Fruit fly (Drosophila melanogaster) whole organism, embryonic: Measurements from ENCODE around the gene CG31650.

Source experiments
- ATbp ChIP-seq: fragments of 200-800 bp; sonication (Bioruptor generic); optimal IDR thresholded peaks from 2 replicates; lab custom pipeline; 2017; ENCODE audit warnings: missing biosample characterization, mild to moderate bottlenecking, missing genetic modification characterization, missing genetic modification reagents
- BEAF-32 ChIP-seq: fragments of 200-800 bp; sonication (Bioruptor generic); optimal IDR thresholded peaks from 3 replicates; lab custom pipeline; 2017; ENCODE audit warnings: missing biosample characterization, missing genetic modification characterization, mild to moderate bottlenecking, moderate library complexity, missing genetic modification reagents
- Bgb ChIP-seq: fragments of 200-800 bp; sonication (Bioruptor generic); IDR thresholded peaks from 2 replicates; pipeline ENCODE4 v1.3.6; 2022; ENCODE audit warnings: missing biosample characterization, missing genetic modification characterization; ENCODE audit not compliant: partially characterized antibody
- CG10147 ChIP-seq: fragments of 200-800 bp; sonication (Bioruptor generic); optimal IDR thresholded peaks from 2 replicates; lab custom pipeline; 2019; ENCODE audit warnings: missing biosample characterization, mild to moderate bottlenecking, missing genetic modification characterization, moderate library complexity
- CG10321 ChIP-seq: fragments of 200-800 bp; sonication (Bioruptor generic); IDR thresholded peaks from 2 replicates; pipeline ENCODE4 v1.3.6; 2022; ENCODE audit warnings: missing biosample characterization, missing genetic modification characterization
- CG11085 ChIP-seq: fragments of 200-800 bp; sonication (Bioruptor generic); IDR thresholded peaks from 2 replicates; pipeline ENCODE4 v1.3.6; 2022; ENCODE audit warnings: missing biosample characterization, missing genetic modification characterization
- CG11093 ChIP-seq: fragments of 200-800 bp; sonication (Bioruptor generic); IDR thresholded peaks from 3 replicates; pipeline ENCODE4 v1.3.6; 2022; ENCODE audit warnings: missing biosample characterization, missing genetic modification characterization
- CG12071 ChIP-seq: fragments of 200-800 bp; sonication (Bioruptor generic); optimal IDR thresholded peaks from 3 replicates; lab custom pipeline; 2018; ENCODE audit warnings: missing biosample characterization, mild to moderate bottlenecking, missing genetic modification characterization
- CG12299 ChIP-seq: fragments of 200-800 bp; sonication (Bioruptor generic); optimal IDR thresholded peaks from 2 replicates; lab custom pipeline; 2018; ENCODE audit warnings: missing biosample characterization, mild to moderate bottlenecking, missing genetic modification characterization
- CG13123 ChIP-seq: fragments of 200-800 bp; sonication (Bioruptor generic); optimal IDR thresholded peaks from 2 replicates; lab custom pipeline; 2016; ENCODE audit warnings: missing biosample characterization, missing genetic modification characterization
- CG13287 ChIP-seq: fragments of 200-800 bp; sonication (Bioruptor generic); IDR thresholded peaks from 2 replicates; pipeline ENCODE4 v1.3.6; 2022; ENCODE audit warnings: missing biosample characterization, missing genetic modification characterization; ENCODE audit not compliant: partially characterized antibody
- CG14667 ChIP-seq: fragments of 200-800 bp; sonication (Bioruptor generic); IDR thresholded peaks from 2 replicates; pipeline ENCODE4 v1.3.6; 2022; ENCODE audit warnings: missing biosample characterization, missing genetic modification characterization
- CG15479 ChIP-seq: fragments of 200-800 bp; sonication (Bioruptor generic); optimal IDR thresholded peaks from 3 replicates; lab custom pipeline; 2019; ENCODE audit warnings: missing biosample characterization, mild to moderate bottlenecking, missing genetic modification characterization, moderate library complexity
- CG17361 ChIP-seq: fragments of 200-800 bp; sonication (Bioruptor generic); IDR thresholded peaks from 3 replicates; pipeline ENCODE4 v1.3.6; 2022; ENCODE audit warnings: missing biosample characterization, missing genetic modification characterization
- CG30403 ChIP-seq: fragments of 200-800 bp; sonication (Bioruptor generic); optimal IDR thresholded peaks from 3 replicates; lab custom pipeline; 2016; ENCODE audit warnings: missing biosample characterization, missing genetic modification characterization
- CG31365 ChIP-seq: fragments of 200-800 bp; sonication (Bioruptor generic); optimal IDR thresholded peaks from 2 replicates; lab custom pipeline; 2018; ENCODE audit warnings: missing biosample characterization, mild to moderate bottlenecking, missing genetic modification characterization
- CG32772 ChIP-seq: fragments of 200-800 bp; sonication (Bioruptor generic); IDR thresholded peaks from 2 replicates; pipeline ENCODE4 v1.3.6; 2022; ENCODE audit warnings: missing biosample characterization, missing genetic modification characterization
- CG34422 ChIP-seq: fragments of 200-800 bp; sonication (Bioruptor generic); IDR thresholded peaks from 3 replicates; pipeline ENCODE4 v1.3.6; 2022; ENCODE audit warnings: missing biosample characterization, missing genetic modification characterization
- CG4707 ChIP-seq: fragments of 200-800 bp; sonication (Bioruptor generic); optimal IDR thresholded peaks from 2 replicates; lab custom pipeline; 2018; ENCODE audit warnings: missing biosample characterization, mild to moderate bottlenecking, missing genetic modification characterization, moderate library complexity
- CG9727 ChIP-seq: fragments of 200-800 bp; sonication (Bioruptor generic); optimal IDR thresholded peaks from 3 replicates; lab custom pipeline; 2017; ENCODE audit warnings: missing biosample characterization, mild to moderate bottlenecking, missing genetic modification characterization
- CG9932 ChIP-seq: fragments of 200-800 bp; sonication (Bioruptor generic); IDR thresholded peaks from 2 replicates; pipeline ENCODE4 v1.3.6; 2022; ENCODE audit warnings: missing biosample characterization, missing genetic modification characterization
- Chrac-16 ChIP-seq: fragments of 200-800 bp; sonication (Bioruptor generic); optimal IDR thresholded peaks from 3 replicates; lab custom pipeline; 2016; ENCODE audit warnings: missing biosample characterization, missing genetic modification characterization
- Dek ChIP-seq: fragments of 200-800 bp; sonication (Bioruptor generic); optimal IDR thresholded peaks from 3 replicates; lab custom pipeline; 2019; ENCODE audit warnings: missing biosample characterization, mild to moderate bottlenecking, missing genetic modification characterization, moderate library complexity
- Dp ChIP-seq: fragments of 200-800 bp; sonication (Bioruptor generic); optimal IDR thresholded peaks from 2 replicates; lab custom pipeline; 2018; ENCODE audit warnings: missing biosample characterization, mild to moderate bottlenecking, missing genetic modification characterization, moderate library complexity
- Ets97D ChIP-seq: fragments of 200-800 bp; sonication (Bioruptor generic); optimal IDR thresholded peaks from 3 replicates; lab custom pipeline; 2016; ENCODE audit warnings: missing biosample characterization, missing genetic modification characterization
- Hmr ChIP-seq: fragments of 200-800 bp; sonication (Bioruptor generic); optimal IDR thresholded peaks from 3 replicates; lab custom pipeline; 2017; ENCODE audit warnings: mild to moderate bottlenecking, missing biosample characterization, missing genetic modification reagents, missing genetic modification characterization
- Hsf ChIP-seq: fragments of 200-800 bp; sonication (Bioruptor generic); optimal IDR thresholded peaks from 3 replicates; lab custom pipeline; 2016; ENCODE audit warnings: missing biosample characterization, missing genetic modification characterization
- PHDP ChIP-seq: fragments of 200-800 bp; sonication (Bioruptor generic); optimal IDR thresholded peaks from 3 replicates; lab custom pipeline; 2018; ENCODE audit warnings: missing biosample characterization, mild to moderate bottlenecking, missing genetic modification characterization, moderate library complexity
- Ravus ChIP-seq: fragments of 200-800 bp; sonication (Bioruptor generic); IDR thresholded peaks from 2 replicates; pipeline ENCODE4 v1.3.6; 2022; ENCODE audit warnings: missing biosample characterization, missing genetic modification characterization
- Sry-δ ChIP-seq: fragments of 200-800 bp; sonication (Bioruptor generic); optimal IDR thresholded peaks from 2 replicates; lab custom pipeline; 2016; ENCODE audit warnings: missing biosample characterization, missing genetic modification characterization
- TFAM ChIP-seq: fragments of 200-800 bp; sonication (Bioruptor generic); optimal IDR thresholded peaks from 2 replicates; lab custom pipeline; 2017; ENCODE audit warnings: missing biosample characterization, missing genetic modification characterization, inconsistent platforms
- Usf ChIP-seq: fragments of 200-800 bp; sonication (Bioruptor generic); optimal IDR thresholded peaks from 2 replicates; lab custom pipeline; 2017; ENCODE audit warnings: missing genotype, missing biosample characterization, missing genetic modification characterization
- Vsx1 ChIP-seq: fragments of 200-800 bp; sonication (Bioruptor generic); optimal IDR thresholded peaks from 2 replicates; lab custom pipeline; 2017; ENCODE audit warnings: missing biosample characterization, mild to moderate bottlenecking, missing genetic modification characterization, missing genetic modification reagents
- Xbp1 ChIP-seq: fragments of 200-800 bp; sonication (Bioruptor generic); optimal IDR thresholded peaks from 3 replicates; lab custom pipeline; 2016; ENCODE audit warnings: missing biosample characterization, mild to moderate bottlenecking, missing genetic modification characterization
- br ChIP-seq: fragments of >200 bp; optimal IDR thresholded peaks from 2 replicates; lab custom pipeline; 2017
- da ChIP-seq: fragments of 200-800 bp; sonication (Bioruptor generic); optimal IDR thresholded peaks from 2 replicates; lab custom pipeline; 2016; ENCODE audit warnings: missing biosample characterization, missing genetic modification characterization
- dati ChIP-seq: fragments of 200-800 bp; sonication (Bioruptor generic); IDR thresholded peaks from 2 replicates; pipeline ENCODE4 v1.3.6; 2022; ENCODE audit warnings: missing biosample characterization, missing genetic modification characterization
- esg ChIP-seq: fragments of 200-800 bp; sonication (Bioruptor generic); conservative IDR thresholded peaks from 2 replicates; pipeline ENCODE4 v1.3.6; 2022; ENCODE audit warnings: missing biosample characterization, missing genetic modification characterization
- ham ChIP-seq: fragments of 200-800 bp; sonication (Bioruptor generic); IDR thresholded peaks from 2 replicates; pipeline ENCODE4 v1.3.6; 2022; ENCODE audit warnings: missing biosample characterization, missing genetic modification characterization
- ken ChIP-seq: fragments of 200-800 bp; sonication (Bioruptor generic); IDR thresholded peaks from 3 replicates; pipeline ENCODE4 v1.3.6; 2022; ENCODE audit warnings: missing biosample characterization, missing genetic modification characterization
- luna ChIP-seq: fragments of 200-800 bp; sonication (Bioruptor generic); optimal IDR thresholded peaks from 2 replicates; lab custom pipeline; 2016; ENCODE audit warnings: missing biosample characterization, missing genetic modification characterization
- nerfin-1 ChIP-seq: fragments of 200-800 bp; sonication (Bioruptor generic); optimal IDR thresholded peaks from 3 replicates; lab custom pipeline; 2019; ENCODE audit warnings: missing biosample characterization, mild to moderate bottlenecking, missing genetic modification characterization, moderate library complexity
- nom ChIP-seq: fragments of 200-800 bp; sonication (Bioruptor generic); optimal IDR thresholded peaks from 2 replicates; lab custom pipeline; 2017; ENCODE audit warnings: missing biosample characterization, missing genetic modification characterization, mild to moderate bottlenecking, moderate library complexity, missing genetic modification reagents
- phol ChIP-seq: fragments of 200-800 bp; sonication (Bioruptor generic); optimal IDR thresholded peaks from 3 replicates; lab custom pipeline; 2018; ENCODE audit warnings: missing biosample characterization, mild to moderate bottlenecking, missing genetic modification characterization, moderate library complexity
- pum ChIP-seq: fragments of 200-800 bp; sonication (Bioruptor generic); optimal IDR thresholded peaks from 2 replicates; lab custom pipeline; 2016; ENCODE audit warnings: missing biosample characterization, missing genetic modification characterization
- salm ChIP-seq: fragments of 200-800 bp; sonication (Bioruptor generic); optimal IDR thresholded peaks from 2 replicates; lab custom pipeline; 2018; ENCODE audit warnings: missing biosample characterization, mild to moderate bottlenecking, missing genetic modification characterization
- sens-2 ChIP-seq: fragments of 200-800 bp; sonication (Bioruptor generic); IDR thresholded peaks from 2 replicates; pipeline ENCODE4 v1.3.6; 2022; ENCODE audit warnings: missing biosample characterization, missing genetic modification characterization
- seq ChIP-seq: fragments of 200-800 bp; sonication (Bioruptor generic); IDR thresholded peaks from 2 replicates; pipeline ENCODE4 v1.3.6; 2022; ENCODE audit warnings: missing biosample characterization, missing genetic modification characterization
- shn ChIP-seq: fragments of 200-800 bp; sonication (Bioruptor generic); optimal IDR thresholded peaks from 3 replicates; lab custom pipeline; 2016; ENCODE audit warnings: missing biosample characterization, missing genetic modification characterization
- sim ChIP-seq: fragments of 200-800 bp; sonication (Bioruptor generic); IDR thresholded peaks from 2 replicates; pipeline ENCODE4 v1.3.6; 2022; ENCODE audit warnings: missing biosample characterization, missing genetic modification characterization

CG31650 gene

DNA sequence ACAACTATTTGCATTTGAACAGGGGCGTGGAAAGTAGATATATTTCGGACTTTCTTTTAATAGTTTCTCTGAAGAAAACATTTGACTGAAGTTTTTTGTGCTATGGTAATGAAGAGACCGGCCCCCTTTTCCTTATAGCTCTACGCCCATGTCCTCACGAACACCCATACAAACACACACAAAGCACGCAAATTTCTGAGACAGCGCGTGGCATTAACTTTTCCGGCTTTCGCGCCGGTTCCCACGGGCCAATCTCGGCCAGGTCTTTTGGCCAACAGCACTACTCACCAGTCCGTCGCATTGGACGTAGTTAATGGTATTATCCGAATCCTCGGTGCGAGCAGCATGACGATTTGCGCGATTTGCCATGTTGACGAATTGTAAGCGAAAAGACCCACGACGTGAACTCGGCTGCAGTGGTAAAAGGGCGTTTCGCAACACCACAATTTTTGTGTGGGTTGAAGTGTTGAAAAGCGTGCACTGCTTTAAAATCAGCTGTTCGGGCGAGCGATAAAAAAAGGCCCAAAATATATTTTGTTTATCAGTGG lies 7.9 kb upstream of the CG31650 start, which contains the start of gene senju (continued):
- TF ChIP-seq br (lab: Kevin White, UChicago) (no peak), Chrac-16 (GFP tag; lab: Kevin White, UChicago) (peak; percentile 90), CG34422 (GFP tag; lab: Robert Waterston, UW) (peak; percentile 94), seq (GFP tag; lab: Robert Waterston, UW) (peak; percentile 81), Dek (tag; lab: Kevin White, UChicago) (peak; percentile 75), da (GFP tag; lab: Kevin White, UChicago) (peak; percentile 22), ATbp (GFP tag; lab: Kevin White, UChicago) (peak; percentile 87), Vsx1 (peak; percentile 19), CG9932 (GFP tag; lab: Robert Waterston, UW) (peak; percentile 83), nom (GFP tag; lab: Kevin White, UChicago) (peak; percentile 74), CG4707 (peak; percentile 65), phol (tag; lab: Kevin White, UChicago) (peak; percentile 76), CG30403 (GFP tag; lab: Kevin White, UChicago) (peak; percentile 90), BEAF-32 (GFP tag; lab: Kevin White, UChicago) (peak; percentile 57), Dp (GFP tag; lab: Kevin White, UChicago) (peak; percentile 46), esg (GFP tag; lab: Robert Waterston, UW) (peak; percentile 67), luna (GFP tag; lab: Kevin White, UChicago) (peak; percentile 46), ken (GFP tag; lab: Robert Waterston, UW) (peak; percentile 81), CG11085 (GFP tag; lab: Robert Waterston, UW) (peak; percentile 51), nerfin-1 (tag; lab: Kevin White, UChicago) (peak; percentile 71), CG10147 (peak; percentile 64), Bgb (GFP tag; lab: Robert Waterston, UW) (peak; percentile 48; the same call in 1 of the 2 replicates), CG31365 (tag; lab: Kevin White, UChicago) (peak; percentile 75), CG11093 (GFP tag; lab: Robert Waterston, UW) (peak; percentile 61; the same call in 2 of the 3 replicates), CG12299 (tag; lab: Kevin White, UChicago) (peak; percentile 50), sim (peak; percentile 62; the same call in 1 of the 2 replicates), CG9727 (GFP tag; lab: Kevin White, UChicago) (peak; percentile 89), ham (GFP tag; lab: Robert Waterston, UW) (peak; percentile 40; the same call in 1 of the 2 replicates), CG32772 (GFP tag; lab: Robert Waterston, UW) (peak; percentile 60), TFAM (no peak), Hmr (GFP tag; lab: Kevin White, UChicago) (peak; percentile 91), CG13287 (GFP tag; lab: Robert Waterston, UW) (peak; percentile 69), Ets97D (GFP tag; lab: Kevin White, UChicago) (peak; percentile 93), salm (peak; percentile 47), Sry-δ (peak; percentile 45), Hsf (peak; percentile 80), CG12071 (GFP tag; lab: Kevin White, UChicago) (peak; percentile 77), CG13123 (GFP tag; lab: Kevin White, UChicago) (peak; percentile 81), Xbp1 (GFP tag; lab: Kevin White, UChicago) (peak; percentile 88), CG10321 (GFP tag; lab: Robert Waterston, UW) (0 out of 2 replicates have a peak, but pooled peaks have one; percentile 32), CG14667 (peak; percentile 71), shn (peak; percentile 86), sens-2 (GFP tag; lab: Robert Waterston, UW) (peak; percentile 76), Usf (GFP tag; lab: Kevin White, UChicago) (peak; percentile 79), pum (GFP tag; lab: Kevin White, UChicago) (peak; percentile 83), PHDP (tag; lab: Kevin White, UChicago) (peak; percentile 87), CG17361 (GFP tag; lab: Robert Waterston, UW) (peak; percentile 78), CG15479 (GFP tag; lab: Kevin White, UChicago) (peak; percentile 94), dati (GFP tag; lab: Robert Waterston, UW) (peak; percentile 73; the same call in 1 of the 2 replicates), Ravus (no peak; the same call in 1 of the 2 replicates)
